Worm (Caenorhabditis elegans): ENCODE results near the gene ttr-46.

ttr-46 gene

DNA sequence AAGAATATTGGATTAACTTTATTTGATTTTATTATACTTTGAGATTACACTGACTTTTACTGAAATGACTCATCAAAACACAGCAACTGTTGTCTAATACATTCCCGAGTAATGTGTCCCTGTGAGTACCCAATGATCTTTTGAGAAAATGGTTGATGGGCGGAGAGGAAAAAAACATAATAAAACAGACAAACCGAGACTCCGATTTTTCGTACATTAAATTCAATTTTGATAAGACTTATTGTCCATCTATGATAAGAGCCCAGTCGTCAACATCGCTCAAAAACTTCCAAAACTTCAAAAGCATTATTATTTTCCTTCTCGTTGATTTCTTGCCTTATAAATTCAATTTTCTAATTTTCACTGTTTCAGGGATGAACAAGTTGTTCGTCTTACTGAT is at the start of gene ttr-46:
Gene ttr-46 (plus strand): TSS at position 373 of the 400 bp plus-strand sequence.
- TF ChIP-seq dao-5 (tag; optimal IDR thresholded peaks at IDR 0.05) (no peak), W03F9.2 (tag; optimal IDR thresholded peaks at IDR 0.05) (no peak), him-1 (tag; optimal IDR thresholded peaks at IDR 0.05) (no peak)

DNA sequence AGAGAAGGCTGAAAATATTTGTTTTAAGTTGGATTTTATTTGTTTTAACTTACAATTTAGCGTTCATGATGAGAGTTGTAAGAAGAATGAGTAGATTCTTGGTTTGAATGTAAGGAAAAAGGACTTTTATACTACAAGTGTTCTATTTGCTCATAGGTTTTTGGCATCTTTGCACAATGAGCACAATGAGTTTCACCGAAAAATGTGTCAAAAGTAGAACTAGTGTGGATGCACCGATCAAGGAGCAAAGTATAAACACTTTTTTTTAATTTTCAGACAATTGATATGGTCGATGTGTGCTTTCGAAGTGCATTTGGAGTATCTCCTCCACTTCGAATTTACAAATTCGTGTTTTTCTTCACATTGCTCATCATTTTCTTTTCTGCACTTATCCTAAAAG is 44.9 kb upstream of the ttr-46 start, which contains the start of gene fipr-11:
Gene fipr-11 (minus strand): TSS at position 101 of the 400 bp plus-strand sequence.
- no peak for TF ChIP-seq him-1 (tag; optimal IDR thresholded peaks at IDR 0.05)
- TF ChIP-seq dao-5 (tag; optimal IDR thresholded peaks at IDR 0.05): no peak
- no peak for TF ChIP-seq W03F9.2 (tag; optimal IDR thresholded peaks at IDR 0.05)

DNA sequence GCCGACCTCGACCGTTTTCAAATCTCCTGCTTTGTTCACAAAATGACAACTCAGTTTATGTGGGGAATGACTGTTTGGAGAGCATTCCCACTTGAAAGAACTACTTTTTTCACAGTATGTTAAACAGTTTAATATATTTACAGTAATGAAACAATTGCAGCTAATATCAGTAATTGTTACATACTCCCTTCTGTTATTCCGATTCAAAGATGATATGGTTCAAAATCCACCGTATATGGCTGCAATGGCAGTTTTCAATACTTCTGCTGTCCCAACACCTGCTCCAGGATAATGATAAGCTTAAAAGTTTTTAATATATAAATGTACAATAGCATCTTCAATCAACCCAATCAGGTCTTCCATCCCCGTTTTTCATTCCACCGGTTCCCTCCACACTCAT is 43.8 kb upstream of the ttr-46 start:
- TF ChIP-seq W03F9.2 (tag; optimal IDR thresholded peaks at IDR 0.05): no peak
- no peak for TF ChIP-seq him-1 (tag; optimal IDR thresholded peaks at IDR 0.05)
- no peak for TF ChIP-seq dao-5 (tag; optimal IDR thresholded peaks at IDR 0.05)

DNA sequence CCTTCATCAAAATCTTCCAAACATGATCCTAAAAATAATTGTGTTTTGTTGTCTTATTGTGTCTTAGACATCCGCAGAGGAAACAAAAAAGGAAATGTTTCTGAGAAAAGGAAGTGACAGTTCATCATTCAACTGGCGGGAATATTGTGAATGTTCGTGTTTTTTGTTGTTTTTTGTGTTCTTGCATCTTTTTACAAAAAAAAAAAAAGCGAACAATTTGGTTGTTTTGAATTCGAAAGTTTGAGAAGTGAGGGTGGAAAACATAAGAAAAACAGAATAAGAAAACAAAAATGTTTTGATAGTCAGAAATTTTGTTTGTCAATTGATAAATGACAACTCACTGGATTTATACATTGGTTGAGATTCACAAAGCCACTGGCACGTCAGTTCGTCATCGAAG is 41.4 kb upstream of the ttr-46 start:
- TF ChIP-seq W03F9.2 (tag; optimal IDR thresholded peaks at IDR 0.05) (no peak), dao-5 (tag; optimal IDR thresholded peaks at IDR 0.05) (no peak), him-1 (tag; optimal IDR thresholded peaks at IDR 0.05) (no peak)

ce11 chrV:9911165-9911564 is 39.9 kb upstream of the ttr-46 start:
- TF ChIP-seq him-1 (tag; optimal IDR thresholded peaks at IDR 0.05): no peak
- no peak for TF ChIP-seq W03F9.2 (tag; optimal IDR thresholded peaks at IDR 0.05)
- no peak for TF ChIP-seq dao-5 (tag; optimal IDR thresholded peaks at IDR 0.05)

ce11 chrV:9913863-9914262 is 37.2 kb upstream of the ttr-46 start, which contains the start of gene fipr-10:
Gene fipr-10 (plus strand): TSS chrV:9914163.
- no peak for TF ChIP-seq dao-5 (tag; optimal IDR thresholded peaks at IDR 0.05)
- TF ChIP-seq him-1 (tag; optimal IDR thresholded peaks at IDR 0.05): no peak
- no peak for TF ChIP-seq W03F9.2 (tag; optimal IDR thresholded peaks at IDR 0.05)

DNA sequence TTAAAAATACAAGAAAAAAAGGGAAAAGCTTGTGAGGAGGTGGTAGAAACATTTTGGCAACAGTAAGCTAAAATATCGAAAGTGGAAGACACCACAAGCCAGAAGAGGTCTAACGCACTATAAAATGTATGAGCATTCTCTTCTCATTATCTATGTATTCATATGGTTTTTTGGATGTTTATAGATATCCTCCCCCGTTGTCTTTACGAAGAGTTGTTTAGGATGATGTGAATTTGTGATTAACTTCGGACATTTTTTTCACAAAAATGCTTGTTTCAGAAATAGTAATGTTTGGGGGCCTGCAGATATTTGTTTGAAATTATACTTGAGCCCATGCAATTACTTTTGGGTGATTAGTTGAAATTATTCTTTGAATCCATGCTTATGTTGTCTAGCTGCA is 36.0 kb upstream of the ttr-46 start, which contains the start of gene mec-9:
Gene mec-9 (minus strand): TSS at position 101 of the 400 bp plus-strand sequence.
- no peak for TF ChIP-seq W03F9.2 (tag; optimal IDR thresholded peaks at IDR 0.05)
- no peak for TF ChIP-seq dao-5 (tag; optimal IDR thresholded peaks at IDR 0.05)
- TF ChIP-seq him-1 (tag; optimal IDR thresholded peaks at IDR 0.05): no peak

DNA sequence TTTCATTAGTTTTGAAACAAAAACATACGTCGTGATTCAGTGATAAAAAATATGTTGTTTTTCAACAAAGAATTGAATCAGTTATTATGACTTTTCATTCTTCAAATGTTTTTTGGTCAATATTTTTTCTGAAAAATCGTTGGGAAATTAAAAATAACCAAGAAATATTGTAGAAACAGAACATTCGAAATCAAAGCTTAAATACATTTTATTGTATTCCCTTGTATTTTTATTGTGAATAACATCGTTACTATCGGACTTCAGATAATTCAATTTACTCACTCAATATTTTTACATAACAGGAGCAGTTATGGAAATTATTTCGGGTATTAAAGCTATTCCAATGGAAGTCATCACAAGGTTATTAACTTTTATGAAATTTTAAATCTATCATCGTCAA is 34.4 kb upstream of the ttr-46 start, which contains the start of gene C50H2.4:
Gene C50H2.4 (plus strand): TSS at position 301 of the 400 bp plus-strand sequence.
- TF ChIP-seq W03F9.2 (tag; optimal IDR thresholded peaks at IDR 0.05): no peak
- no peak for TF ChIP-seq dao-5 (tag; optimal IDR thresholded peaks at IDR 0.05)
- no peak for TF ChIP-seq him-1 (tag; optimal IDR thresholded peaks at IDR 0.05)

DNA sequence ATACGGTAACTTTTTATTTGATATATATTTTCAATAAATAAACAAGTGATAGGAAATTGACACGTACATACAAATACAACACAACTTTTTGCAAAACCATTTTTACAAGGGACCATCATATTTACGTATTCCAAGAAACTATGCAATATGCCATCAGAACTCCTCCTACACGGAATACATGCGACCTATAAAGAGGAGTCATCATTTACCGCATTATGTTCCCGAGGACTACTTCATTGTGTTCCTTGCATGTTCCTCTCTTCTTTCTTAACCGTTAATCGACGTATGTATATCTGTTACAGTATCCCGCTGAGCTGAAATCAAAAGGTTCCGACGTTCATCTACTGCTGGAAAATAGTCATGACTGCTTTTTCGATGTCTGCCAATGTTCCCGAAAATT is 32.6 kb upstream of the ttr-46 start, which contains the start of gene C50H2.5:
Gene C50H2.5 (plus strand): TSS at position 301 of the 400 bp plus-strand sequence.
- TF ChIP-seq W03F9.2 (tag; optimal IDR thresholded peaks at IDR 0.05): no peak
- TF ChIP-seq him-1 (tag; optimal IDR thresholded peaks at IDR 0.05): no peak
- TF ChIP-seq dao-5 (tag; optimal IDR thresholded peaks at IDR 0.05): no peak

DNA sequence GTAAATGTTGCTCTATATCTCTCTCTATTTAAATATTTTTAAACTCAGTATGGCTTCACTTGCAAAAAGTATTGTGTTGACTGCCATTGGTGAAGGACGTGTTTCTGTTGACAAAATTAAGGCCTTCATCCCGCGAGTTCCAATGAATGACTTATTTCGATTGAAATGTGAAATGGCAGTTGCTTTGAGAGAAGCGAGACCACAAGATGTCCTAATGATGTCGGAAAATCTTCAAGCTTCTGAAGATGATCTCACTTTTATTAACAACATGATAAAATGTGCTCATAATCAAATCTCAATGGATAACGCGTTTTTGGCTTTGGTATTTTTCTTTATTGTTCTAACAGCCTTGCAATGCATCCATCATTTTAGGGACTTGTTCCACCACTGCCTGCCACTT is 29.7 kb upstream of the ttr-46 start, which contains the start of gene ceh-75:
Gene ceh-75 (plus strand): TSS at position 50 of the 400 bp plus-strand sequence.
- TF ChIP-seq him-1 (tag; optimal IDR thresholded peaks at IDR 0.05) (no peak), dao-5 (tag; optimal IDR thresholded peaks at IDR 0.05) (no peak), W03F9.2 (tag; optimal IDR thresholded peaks at IDR 0.05) (no peak)

DNA sequence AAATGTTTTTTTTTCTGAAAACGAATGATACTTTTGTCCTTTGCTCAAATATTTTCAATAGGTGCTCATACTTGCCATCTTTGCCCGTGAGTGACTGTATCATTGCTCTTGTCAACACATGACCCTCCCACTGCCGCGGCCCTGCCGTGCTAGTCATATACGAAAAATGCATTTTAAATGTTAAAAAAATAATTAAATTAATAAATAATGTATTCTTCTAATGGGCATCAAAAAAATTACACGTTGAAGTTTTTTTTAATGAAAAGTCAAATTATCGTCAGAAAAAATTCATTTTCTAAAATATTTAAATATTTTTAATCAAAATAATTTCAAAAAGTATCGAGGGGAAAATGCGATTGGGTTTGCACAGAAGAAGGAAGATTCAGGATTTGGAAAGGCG is 28.6 kb upstream of the ttr-46 start, which contains the start of gene C50H2.7:
Gene C50H2.7 (plus strand): TSS at position 301 of the 400 bp plus-strand sequence.
- TF ChIP-seq W03F9.2 (tag; optimal IDR thresholded peaks at IDR 0.05): no peak
- no peak for TF ChIP-seq him-1 (tag; optimal IDR thresholded peaks at IDR 0.05)
- TF ChIP-seq dao-5 (tag; optimal IDR thresholded peaks at IDR 0.05): no peak

- TF ChIP-seq him-1 (tag; optimal IDR thresholded peaks at IDR 0.05) (no peak), W03F9.2 (tag; optimal IDR thresholded peaks at IDR 0.05) (no peak), dao-5 (tag; optimal IDR thresholded peaks at IDR 0.05) (no peak)
Observed at ce11 chrV:9924389-9924788, 26.6 kb upstream of the ttr-46 start.

DNA sequence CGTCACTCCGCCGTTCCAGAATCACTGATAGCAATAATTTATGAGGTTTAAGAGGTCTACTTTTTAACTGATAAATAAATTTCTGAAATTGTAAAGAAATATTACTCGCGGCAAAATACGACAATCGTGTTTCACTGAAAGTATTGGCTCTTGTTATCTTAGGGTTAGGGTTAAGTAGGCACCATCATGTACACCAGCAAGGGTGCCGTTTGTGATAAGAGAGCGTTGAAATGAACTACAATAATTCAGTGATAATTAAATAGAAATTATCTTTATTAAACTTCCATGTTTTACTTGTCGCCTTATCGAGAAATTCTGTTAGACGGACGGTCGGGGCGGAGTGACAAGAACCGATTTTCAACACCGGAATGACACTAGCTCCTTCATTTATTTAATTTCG is 25.4 kb upstream of the ttr-46 start:
- TF ChIP-seq dao-5 (tag; optimal IDR thresholded peaks at IDR 0.05) (no peak), W03F9.2 (tag; optimal IDR thresholded peaks at IDR 0.05) (no peak), him-1 (tag; optimal IDR thresholded peaks at IDR 0.05) (no peak)

- no peak for TF ChIP-seq dao-5 (tag; optimal IDR thresholded peaks at IDR 0.05)
- TF ChIP-seq W03F9.2 (tag; optimal IDR thresholded peaks at IDR 0.05): no peak
Observed at ce11 chrV:9926240-9926639, 24.8 kb upstream of the ttr-46 start, which contains the start of gene C50H2.13. Gene C50H2.13 (plus strand): TSS chrV:9926540.

ce11 chrV:9927381-9927780 is 23.7 kb upstream of the ttr-46 start:
- no peak for TF ChIP-seq W03F9.2 (tag; optimal IDR thresholded peaks at IDR 0.05)
- TF ChIP-seq dao-5 (tag; optimal IDR thresholded peaks at IDR 0.05): no peak
- no peak for TF ChIP-seq him-1 (tag; optimal IDR thresholded peaks at IDR 0.05)
